Fruit fly (Drosophila melanogaster) whole organism: Measurements from ENCODE around the gene TFAM.

Experiments used
- EcR ChIP-seq, 2 experiments: fragments of >200 bp; optimal IDR thresholded peaks; 2 replicates each; lab custom pipeline; 2017; ENCODE audit warnings: missing biosample characterization in 2 of 2, missing genetic modification characterization in 2 of 2, missing genetic modification reagents in 2 of 2
- pan ChIP-seq: fragments of >200 bp; optimal IDR thresholded peaks from 2 replicates; lab custom pipeline; 2017

dm6 chr3R:20595901-20596300 is 19.1 kb upstream of the TFAM start:
- no peak for TF ChIP-seq EcR (GFP tag; optimal IDR thresholded peaks at IDR 0.05; lab: Kevin White, UChicago)
- no peak for TF ChIP-seq pan (lab: Kevin White, UChicago)
